Worm (Caenorhabditis elegans): ENCODE data around the gene cyp-25A3.

DNA sequence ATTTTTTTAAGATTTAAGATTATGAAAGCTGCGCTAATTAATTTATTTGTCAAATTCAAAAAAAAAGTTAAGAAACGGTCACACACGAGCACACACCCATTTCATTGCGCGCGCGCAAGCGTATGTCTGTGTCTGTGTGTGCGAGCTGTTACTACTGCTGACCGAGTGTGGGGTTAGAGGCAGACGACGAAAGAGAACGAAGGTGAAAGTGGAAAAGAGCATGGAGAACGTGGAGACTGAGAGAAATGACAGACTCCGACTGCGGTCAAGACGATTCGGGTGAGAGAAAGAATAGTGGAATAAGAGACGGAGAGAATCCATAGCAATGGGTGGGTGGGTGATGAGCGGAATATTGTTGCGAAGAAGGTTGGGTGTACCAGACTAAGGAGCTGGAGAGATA is 19.4 kb downstream of the cyp-25A3 start:
- no peak for TF ChIP-seq sma-9 (GFP tag; optimal IDR thresholded peaks at IDR 0.05)
- TF ChIP-seq sma-9 (tag; optimal IDR thresholded peaks at IDR 0.05): no peak
- no peak for TF ChIP-seq unc-62 (GFP tag; optimal IDR thresholded peaks at IDR 0.05)
- TF ChIP-seq mdl-1 (tag; optimal IDR thresholded peaks at IDR 0.05): peak; percentile 30 to 76
- TF ChIP-seq zag-1 (tag; optimal IDR thresholded peaks at IDR 0.05): peak; percentile 0
- TF ChIP-seq elt-1 (tag; optimal IDR thresholded peaks at IDR 0.05): no peak
- no peak for TF ChIP-seq ztf-11 (tag; optimal IDR thresholded peaks at IDR 0.05)
- no peak for TF ChIP-seq lin-13 (GFP tag; optimal IDR thresholded peaks at IDR 0.05)
- no peak for TF ChIP-seq nhr-11 (tag; optimal IDR thresholded peaks at IDR 0.05)
- TF ChIP-seq elt-3 (tag; optimal IDR thresholded peaks at IDR 0.05): no peak
- no peak for TF ChIP-seq lin-39 (tag; optimal IDR thresholded peaks at IDR 0.05)
- TF ChIP-seq alr-1 (tag; optimal IDR thresholded peaks at IDR 0.05): no peak

Measured in whole organism, L2 larva.